Worm (Caenorhabditis elegans) whole organism, L1 larva: ENCODE measurements around the gene cld-1.
A peak's percentile ranks its signal among the peaks of the same experiment; 100 is the strongest.

Experiments used
- C16A3.4 ChIP-seq: fragments of 150-350 bp; optimal IDR thresholded peaks from 2 replicates; lab custom pipeline; 2014; ENCODE audit warnings: missing biosample characterization, missing genetic modification characterization
- ceh-63 ChIP-seq: fragments of 200-800 bp; sonication (Bioruptor generic); optimal IDR thresholded peaks from 2 replicates; lab custom pipeline; 2018; ENCODE audit warnings: mild to moderate bottlenecking, missing genetic modification characterization, missing compliant biosample characterization
- ceh-90 ChIP-seq: sonication (generic microtip); optimal IDR thresholded peaks from 2 replicates; lab custom pipeline; 2016; ENCODE audit warnings: missing genetic modification characterization, missing compliant biosample characterization
- ces-1 ChIP-seq: fragments of 150-350 bp; optimal IDR thresholded peaks from 2 replicates; lab custom pipeline; 2014; ENCODE audit warnings: missing biosample characterization, missing genetic modification reagents, missing genetic modification characterization
- dpl-1 ChIP-seq, 3 experiments: fragments of 150-350 bp in 2 of 3; sonication (generic microtip) in 1 of 3; optimal IDR thresholded peaks; 2 replicates each; lab custom pipeline; 2014 to 2017; ENCODE audit warnings: missing biosample characterization in 3 of 3, missing genetic modification characterization in 3 of 3, missing genetic modification reagents in 3 of 3
- efl-1 ChIP-seq, 4 experiments: fragments of 150-350 bp; optimal IDR thresholded peaks in 3 of 4; peaks in 1 of 4; 1 replicate in 1 of 4; 2 replicates in 3 of 4; lab custom pipeline; 2014; ENCODE audit warnings: missing biosample characterization in 2 of 4, missing genetic modification characterization in 2 of 4, missing genetic modification reagents in 2 of 4
- efl-3 ChIP-seq: fragments of 200-800 bp; sonication (Bioruptor generic); optimal IDR thresholded peaks from 2 replicates; lab custom pipeline; 2018; ENCODE audit warnings: mild to moderate bottlenecking, missing genetic modification characterization, missing compliant biosample characterization
- egl-27 ChIP-seq, 2 experiments: fragments of 150-350 bp in 1 of 2; sonication (generic microtip); optimal IDR thresholded peaks; 3 replicates each; lab custom pipeline; 2017 to 2018; ENCODE audit warnings: missing biosample characterization in 2 of 2, missing genetic modification characterization in 2 of 2, missing genetic modification reagents in 2 of 2
- elt-2 ChIP-seq: sonication (generic microtip); optimal IDR thresholded peaks from 2 replicates; lab custom pipeline; 2016; ENCODE audit warnings: missing genetic modification characterization, mild to moderate bottlenecking, inconsistent platforms, missing compliant biosample characterization, missing genetic modification reagents
- ets-5 ChIP-seq: fragments of 200-800 bp; sonication (Bioruptor generic); IDR thresholded peaks from 2 replicates; pipeline ENCODE4 v1.3.6; 2022; ENCODE audit warnings: missing genetic modification characterization, missing compliant biosample characterization
- fkh-10 ChIP-seq: sonication (generic microtip); optimal IDR thresholded peaks from 2 replicates; lab custom pipeline; 2017; ENCODE audit warnings: missing biosample characterization, missing genetic modification reagents, missing genetic modification characterization
- fkh-4 ChIP-seq: sonication (generic microtip); optimal IDR thresholded peaks from 2 replicates; lab custom pipeline; 2016; ENCODE audit warnings: missing compliant biosample characterization, missing genetic modification characterization, borderline replicate concordance
- fos-1 ChIP-seq: fragments of 150-350 bp; optimal IDR thresholded peaks from 2 replicates; lab custom pipeline; 2014; ENCODE audit warnings: missing biosample characterization, missing genetic modification characterization
- irx-1 ChIP-seq: sonication (generic microtip); optimal IDR thresholded peaks from 2 replicates; lab custom pipeline; 2016; ENCODE audit warnings: missing genetic modification characterization, missing compliant biosample characterization
- lin-13 ChIP-seq: fragments of 150-350 bp; optimal IDR thresholded peaks from 2 replicates; lab custom pipeline; 2014; ENCODE audit warnings: missing biosample characterization, missing genetic modification reagents, missing genetic modification characterization
- lin-15B ChIP-seq: fragments of 150-350 bp; sonication (generic microtip); optimal IDR thresholded peaks from 3 replicates; lab custom pipeline; 2014; ENCODE audit warnings: missing biosample characterization, missing genetic modification characterization
- lin-35 ChIP-seq, 2 experiments: fragments of 150-350 bp; optimal IDR thresholded peaks; 2 replicates each; lab custom pipeline; 2014; ENCODE audit warnings: missing biosample characterization in 2 of 2, missing genetic modification characterization in 2 of 2, missing genetic modification reagents in 2 of 2
- lin-39 ChIP-seq: fragments of 150-350 bp; optimal IDR thresholded peaks from 2 replicates; lab custom pipeline; 2014; ENCODE audit warnings: missing biosample characterization, missing genetic modification reagents, missing genetic modification characterization
- mdl-1 ChIP-seq, 2 experiments: fragments of 150-350 bp; optimal IDR thresholded peaks; 2 replicates each; lab custom pipeline; 2014 to 2017; ENCODE audit warnings: missing biosample characterization in 2 of 2, missing genetic modification characterization in 2 of 2, inconsistent platforms in 1 of 2
- mef-2 ChIP-seq: fragments of 150-350 bp; optimal IDR thresholded peaks from 2 replicates; lab custom pipeline; 2014; ENCODE audit warnings: missing biosample characterization, missing genetic modification characterization
- mep-1 ChIP-seq: fragments of 150-350 bp; optimal IDR thresholded peaks from 2 replicates; lab custom pipeline; 2014; ENCODE audit warnings: missing biosample characterization, missing genetic modification characterization
- nhr-19 ChIP-seq: fragments of 200-800 bp; sonication (Bioruptor generic); conservative IDR thresholded peaks from 2 replicates; pipeline ENCODE4 v1.3.6; 2022; ENCODE audit warnings: missing genetic modification characterization, missing compliant biosample characterization
- nhr-71 ChIP-seq: sonication (generic microtip); optimal IDR thresholded peaks from 2 replicates; lab custom pipeline; 2016; ENCODE audit warnings: mild to moderate bottlenecking, missing genetic modification characterization, moderate library complexity, missing compliant biosample characterization
- nhr-85 ChIP-seq: sonication (generic microtip); peaks from one replicate; lab custom pipeline; 2016; ENCODE audit warnings: missing genetic modification characterization, inconsistent platforms, missing compliant biosample characterization
- nhr-90 ChIP-seq: sonication (generic microtip); optimal IDR thresholded peaks from 2 replicates; lab custom pipeline; 2016; ENCODE audit warnings: mild to moderate bottlenecking, missing genetic modification characterization, missing compliant biosample characterization; ENCODE audit not compliant: poor library complexity
- pag-3 ChIP-seq: sonication (generic microtip); optimal IDR thresholded peaks from 2 replicates; lab custom pipeline; 2017; ENCODE audit warnings: missing genetic modification characterization, mild to moderate bottlenecking, missing compliant biosample characterization, antibody characterized with exemption, borderline replicate concordance; ENCODE audit not compliant: insufficient read depth
- rnt-1 ChIP-seq: sonication (generic microtip); optimal IDR thresholded peaks from 2 replicates; lab custom pipeline; 2016; ENCODE audit warnings: mild to moderate bottlenecking, missing genetic modification characterization, moderate library complexity, missing compliant biosample characterization
- snu-23 ChIP-seq: sonication (generic microtip); optimal IDR thresholded peaks from 2 replicates; lab custom pipeline; 2016; ENCODE audit warnings: missing genetic modification characterization, missing compliant biosample characterization
- sox-4 ChIP-seq: sonication (generic microtip); optimal IDR thresholded peaks from 2 replicates; lab custom pipeline; 2016; ENCODE audit warnings: missing genetic modification characterization, missing compliant biosample characterization
- swsn-7 ChIP-seq: sonication (generic microtip); optimal IDR thresholded peaks from 2 replicates; lab custom pipeline; 2016; ENCODE audit warnings: missing genetic modification characterization, missing compliant biosample characterization
- unc-30 ChIP-seq: sonication (generic microtip); optimal IDR thresholded peaks from 2 replicates; lab custom pipeline; 2017; ENCODE audit warnings: missing biosample characterization, missing genetic modification characterization
- unc-86 ChIP-seq: sonication (generic microtip); optimal IDR thresholded peaks from 2 replicates; lab custom pipeline; 2016; ENCODE audit warnings: missing genetic modification characterization, missing compliant biosample characterization
- unc-98 ChIP-seq: fragments of 200-800 bp; sonication (Bioruptor generic); IDR thresholded peaks from 2 replicates; pipeline ENCODE4 v1.3.6; 2022; ENCODE audit warnings: missing genetic modification characterization, missing compliant biosample characterization
- xbp-1 ChIP-seq: sonication (generic microtip); optimal IDR thresholded peaks from 2 replicates; lab custom pipeline; 2016; ENCODE audit warnings: missing genetic modification characterization, missing compliant biosample characterization
- zag-1 ChIP-seq: fragments of 150-350 bp; optimal IDR thresholded peaks from 2 replicates; lab custom pipeline; 2014; ENCODE audit warnings: missing biosample characterization, missing genetic modification characterization

The cld-1 gene

ce11 chrIV:12901602-12902001 lies 34.5 kb downstream of the cld-1 start:
- TF ChIP-seq lin-35 (GFP tag; optimal IDR thresholded peaks at IDR 0.05; lab: Kevin White, UChicago) (peak in 1 of 2 experiments; percentile 15), irx-1 (tag; lab: Kevin White, UChicago) (no peak), elt-2 (peak; percentile 83)

DNA sequence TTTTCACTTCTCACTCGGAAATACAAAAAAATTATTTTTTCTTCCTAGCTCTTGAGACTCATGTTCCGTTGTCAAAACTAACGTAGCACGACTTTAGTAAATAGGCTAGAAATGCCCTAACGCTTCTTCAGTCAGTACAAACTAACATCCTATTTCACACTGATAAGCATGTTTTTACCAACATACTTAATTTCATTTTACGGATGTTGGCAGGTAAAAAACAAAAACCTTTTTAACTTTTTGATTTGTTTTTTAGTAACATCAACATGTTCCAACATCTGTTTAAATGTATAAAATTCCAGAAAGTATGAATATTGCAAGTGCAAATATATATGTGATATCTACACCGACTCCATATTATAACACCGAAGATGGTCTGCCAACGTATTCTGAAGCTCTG lies 35.8 kb downstream of the cld-1 start, which contains the start of gene K08D8.10:
Gene K08D8.10, plus strand, starts transcription at position 301 of the 400 bp plus-strand sequence.
- no peak for TF ChIP-seq rnt-1 (tag; lab: Kevin White, UChicago)
- no peak for TF ChIP-seq snu-23
- TF ChIP-seq lin-39 (tag; lab: Kevin White, UChicago) = no peak
- no peak for TF ChIP-seq fos-1
- TF ChIP-seq, all 84 proteins: peak for 0

- TF ChIP-seq nhr-19 (GFP tag; lab: Robert Waterston, UW) = no peak
- TF ChIP-seq dpl-1 (GFP tag; optimal IDR thresholded peaks at IDR 0.05; lab: Kevin White, UChicago) = no peak
- TF ChIP-seq efl-1 (optimal IDR thresholded peaks at IDR 0.05; lab: Kevin White, UChicago) = no peak
- TF ChIP-seq efl-1 (GFP tag; optimal IDR thresholded peaks at IDR 0.05 in 1 of 2; lab: Kevin White, UChicago) = no peak
- TF ChIP-seq ets-5 (GFP tag; lab: Robert Waterston, UW) = no peak
- no peak for TF ChIP-seq lin-13
- no peak for TF ChIP-seq ces-1 (GFP tag; lab: Kevin White, UChicago)
- TF ChIP-seq pag-3 = no peak
- TF ChIP-seq nhr-85 = no peak
These were observed 36.7 kb downstream of the cld-1 start, which contains the start of gene K08D8.9 for ce11 chrIV:12899392-12899791. Gene K08D8.9 (plus strand): TSS chrIV:12899692.

ce11 chrIV:12898823-12899222 lies 37.2 kb downstream of the cld-1 start:
- TF ChIP-seq elt-2 (peak; percentile 4), efl-1 (optimal IDR thresholded peaks at IDR 0.05; lab: Kevin White, UChicago) (no peak), efl-1 (GFP tag; optimal IDR thresholded peaks at IDR 0.05 in 1 of 2; lab: Kevin White, UChicago) (peak in 1 of 2 experiments; percentile 81), mep-1 (no peak), unc-98 (GFP tag; lab: Robert Waterston, UW) (no peak), xbp-1 (tag; lab: Kevin White, UChicago) (no peak)

DNA sequence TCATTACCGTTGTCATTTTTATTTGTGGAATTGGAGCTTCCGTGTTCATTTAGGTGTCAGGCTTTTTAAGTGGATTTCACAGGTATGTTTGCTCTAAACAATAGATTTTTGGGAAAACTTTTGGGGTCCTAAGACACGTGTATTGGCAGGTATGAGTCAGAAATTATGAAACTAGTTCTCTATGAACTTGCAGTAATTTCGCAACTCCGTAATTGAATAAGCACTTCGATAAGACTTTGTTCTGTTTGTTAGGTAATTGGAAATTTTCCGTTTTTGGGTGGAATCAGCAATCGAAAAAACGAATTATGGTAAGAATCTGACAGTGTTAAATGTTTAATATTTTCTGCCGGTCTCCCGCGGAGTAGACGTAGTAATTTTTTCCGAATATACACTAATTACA lies 38.9 kb downstream of the cld-1 start:
- TF ChIP-seq C16A3.4 (tag; lab: Kevin White, UChicago) (no peak), nhr-71 (no peak), ceh-90 (no peak), unc-86 (tag; lab: Kevin White, UChicago) (no peak), efl-3 (GFP tag; lab: Kevin White, UChicago) (no peak), mef-2 (tag; lab: Kevin White, UChicago) (no peak), zag-1 (tag; lab: Kevin White, UChicago) (no peak), fkh-4 (tag; lab: Kevin White, UChicago) (no peak)

ce11 chrIV:12896371-12896882 lies 39.6 kb downstream of the cld-1 start, which contains the start of gene K08D8.7:
Gene K08D8.7 (plus strand): TSS chrIV:12896832.
- TF ChIP-seq egl-27 (tag; optimal IDR thresholded peaks at IDR 0.05; lab: Kevin White, UChicago) = no peak
- no peak for TF ChIP-seq sox-4
- TF ChIP-seq fkh-10 (GFP tag; lab: Kevin White, UChicago) = no peak
- no peak for TF ChIP-seq fos-1
- peak; percentile 58 for TF ChIP-seq elt-2
- no peak for TF ChIP-seq unc-30 (tag; lab: Kevin White, UChicago)
- no peak for TF ChIP-seq ceh-63 (GFP tag; lab: Kevin White, UChicago)
- TF ChIP-seq swsn-7 = no peak
- TF ChIP-seq nhr-90 (tag; lab: Kevin White, UChicago) = no peak
- no peak for TF ChIP-seq lin-15B (tag; lab: Kevin White, UChicago)
- no peak for TF ChIP-seq mdl-1 (tag; optimal IDR thresholded peaks at IDR 0.05; lab: Kevin White, UChicago)
- peak in 1 of 2 experiments; percentile 24 for TF ChIP-seq lin-35 (GFP tag; optimal IDR thresholded peaks at IDR 0.05; lab: Kevin White, UChicago)
- TF ChIP-seq rnt-1 (tag; lab: Kevin White, UChicago) = no peak
